Worm (Caenorhabditis elegans) whole organism, L4 larva: ENCODE results near the gene T20B5.2.

ENCODE experiments used
- T26A8.4 ChIP-seq: fragments of 200-800 bp; sonication (Bioruptor generic); IDR thresholded peaks from 2 replicates; pipeline ENCODE4 v1.3.6; 2022; ENCODE audit warnings: missing genetic modification characterization, missing compliant biosample characterization
- ama-1 ChIP-seq: fragments of 150-350 bp; optimal IDR thresholded peaks from 2 replicates; lab custom pipeline; 2014; ENCODE audit warnings: inconsistent platforms, mixed read lengths
- ces-1 ChIP-seq: fragments of 150-350 bp; sonication (generic microtip); optimal IDR thresholded peaks from 4 replicates; lab custom pipeline; 2014; ENCODE audit warnings: missing biosample characterization, missing genetic modification reagents, missing genetic modification characterization
- cey-2 ChIP-seq: sonication (generic microtip); optimal IDR thresholded peaks from 3 replicates; lab custom pipeline; 2017; ENCODE audit warnings: missing genetic modification characterization, mild to moderate bottlenecking, missing compliant biosample characterization, antibody characterized with exemption, borderline replicate concordance; ENCODE audit not compliant: insufficient read depth
- dpl-1 ChIP-seq: fragments of 150-350 bp; optimal IDR thresholded peaks from 2 replicates; lab custom pipeline; 2014; ENCODE audit warnings: missing biosample characterization, missing genetic modification reagents, missing genetic modification characterization
- fkh-10 ChIP-seq: fragments of 150-350 bp; optimal IDR thresholded peaks from 2 replicates; lab custom pipeline; 2014; ENCODE audit warnings: missing biosample characterization, missing genetic modification reagents, missing genetic modification characterization
- gei-8 ChIP-seq: fragments of 200-800 bp; sonication (Bioruptor generic); optimal IDR thresholded peaks from 2 replicates; lab custom pipeline; 2018; ENCODE audit warnings: mild to moderate bottlenecking, missing genetic modification characterization, missing compliant biosample characterization
- nhr-11 ChIP-seq: fragments of 150-350 bp; optimal IDR thresholded peaks from 2 replicates; lab custom pipeline; 2014; ENCODE audit warnings: missing biosample characterization, missing genetic modification characterization
- nhr-25 ChIP-seq: sonication (generic microtip); optimal IDR thresholded peaks from 2 replicates; lab custom pipeline; 2017; ENCODE audit warnings: missing genetic modification characterization, mild to moderate bottlenecking, missing compliant biosample characterization, antibody characterized with exemption, moderate library complexity, borderline replicate concordance; ENCODE audit not compliant: insufficient read depth
- set-16 ChIP-seq: fragments of 200-800 bp; sonication (Bioruptor generic); IDR thresholded peaks from 2 replicates; pipeline ENCODE4 v1.3.6; 2022; ENCODE audit warnings: missing genetic modification reagents, missing genetic modification characterization, missing compliant biosample characterization
- snpc-4 ChIP-seq: fragments of 150-350 bp; optimal IDR thresholded peaks from 2 replicates; lab custom pipeline; 2014; ENCODE audit warnings: missing biosample characterization, missing genetic modification characterization
- unc-130 ChIP-seq: sonication (generic microtip); optimal IDR thresholded peaks from 2 replicates; lab custom pipeline; 2016; ENCODE audit warnings: missing genetic modification reagents, missing genetic modification characterization, missing compliant biosample characterization
- zip-2 ChIP-seq: fragments of 150-350 bp; optimal IDR thresholded peaks from 2 replicates; lab custom pipeline; 2014; ENCODE audit warnings: missing biosample characterization, missing genetic modification characterization

DNA sequence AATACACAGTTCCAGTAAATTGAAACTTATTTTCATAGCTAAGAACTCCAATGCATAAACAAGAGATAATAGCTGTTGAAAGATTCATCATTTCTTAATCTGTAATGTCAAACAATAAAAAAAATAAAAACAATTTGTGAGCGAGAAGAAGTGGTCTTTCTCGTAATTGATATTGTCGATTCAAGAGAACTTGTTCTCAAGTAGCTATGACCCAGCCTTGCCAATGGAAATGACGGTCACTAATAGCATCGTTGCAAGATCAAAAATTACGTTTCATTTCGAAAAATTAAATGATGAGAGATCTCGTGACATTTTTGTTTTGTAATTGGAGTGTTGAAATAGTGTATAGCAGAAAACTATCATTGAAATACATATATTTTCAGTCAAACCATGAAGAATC, 33.1 kb upstream of the T20B5.2 start, which contains the start of gene B0416.7:
- TF ChIP-seq T26A8.4 (GFP tag; lab: Robert Waterston, UW) (no peak), nhr-25 (tag; lab: Kevin White, UChicago) (no peak), fkh-10 (GFP tag; lab: Kevin White, UChicago) (no peak), zip-2 (tag; lab: Kevin White, UChicago) (no peak), dpl-1 (GFP tag; lab: Kevin White, UChicago) (no peak), ama-1 (lab: Kevin White, UChicago) (no peak), ces-1 (GFP tag; lab: Kevin White, UChicago) (no peak), snpc-4 (tag; lab: Kevin White, UChicago) (no peak), gei-8 (no peak), nhr-11 (tag; lab: Kevin White, UChicago) (no peak), set-16 (GFP tag; lab: Robert Waterston, UW) (no peak), cey-2 (no peak), unc-130 (no peak)
